Fruit fly (Drosophila melanogaster) whole organism, embryonic: Measurements from ENCODE around the gene mag.

Experiments
- Fer1 ChIP-seq: fragments of 200-800 bp; sonication (Bioruptor generic); optimal IDR thresholded peaks from 2 replicates; lab custom pipeline; 2017; ENCODE audit warnings: missing biosample characterization, mild to moderate bottlenecking, missing genetic modification characterization
- amos ChIP-seq: fragments of 200-800 bp; sonication (Bioruptor generic); IDR thresholded peaks from 2 replicates; pipeline ENCODE4 v1.3.6; 2022; ENCODE audit warnings: missing biosample characterization, missing genetic modification characterization; ENCODE audit not compliant: partially characterized antibody
- ara ChIP-seq: fragments of 200-800 bp; sonication (Bioruptor generic); IDR thresholded peaks from 2 replicates; pipeline ENCODE4 v1.3.6; 2022; ENCODE audit warnings: missing biosample characterization, missing genetic modification characterization
- bowl ChIP-seq: fragments of 200-800 bp; sonication (Bioruptor generic); IDR thresholded peaks from 2 replicates; pipeline ENCODE4 v1.3.6; 2022; ENCODE audit warnings: missing biosample characterization, missing genetic modification characterization
- exex ChIP-seq: fragments of 200-800 bp; sonication (Bioruptor generic); optimal IDR thresholded peaks from 4 replicates; lab custom pipeline; 2018; ENCODE audit warnings: missing biosample characterization, mild to moderate bottlenecking, missing genetic modification characterization, moderate library complexity

DNA sequence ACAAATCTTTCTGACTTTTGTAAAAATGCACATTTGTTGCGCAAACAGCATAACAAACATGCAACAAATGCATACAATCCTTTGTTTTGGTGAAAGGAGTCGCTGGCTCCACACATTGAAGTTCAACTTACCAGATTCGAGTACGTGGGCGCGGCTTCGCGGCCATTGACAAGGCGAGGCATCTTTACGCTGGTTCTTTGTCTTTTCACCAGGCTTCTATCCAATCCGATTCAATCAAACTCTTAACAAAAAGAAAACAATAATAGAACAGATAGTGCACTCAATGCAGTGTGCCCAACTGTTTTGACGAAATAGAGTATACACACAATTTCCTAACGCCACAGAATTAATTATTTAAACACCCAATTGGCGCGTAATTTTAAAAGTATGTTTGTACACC lies 30.3 kb upstream of the mag start, which contains the start of gene CG5262:
- no peak for TF ChIP-seq exex
- TF ChIP-seq Fer1 (GFP tag; lab: Kevin White, UChicago): no peak
- TF ChIP-seq ara (GFP tag; lab: Robert Waterston, UW): no peak
- no peak for TF ChIP-seq amos
- TF ChIP-seq bowl (GFP tag; lab: Robert Waterston, UW): no peak
